Worm (Caenorhabditis elegans): Measurements from ENCODE around the gene oatr-1.

DNA sequence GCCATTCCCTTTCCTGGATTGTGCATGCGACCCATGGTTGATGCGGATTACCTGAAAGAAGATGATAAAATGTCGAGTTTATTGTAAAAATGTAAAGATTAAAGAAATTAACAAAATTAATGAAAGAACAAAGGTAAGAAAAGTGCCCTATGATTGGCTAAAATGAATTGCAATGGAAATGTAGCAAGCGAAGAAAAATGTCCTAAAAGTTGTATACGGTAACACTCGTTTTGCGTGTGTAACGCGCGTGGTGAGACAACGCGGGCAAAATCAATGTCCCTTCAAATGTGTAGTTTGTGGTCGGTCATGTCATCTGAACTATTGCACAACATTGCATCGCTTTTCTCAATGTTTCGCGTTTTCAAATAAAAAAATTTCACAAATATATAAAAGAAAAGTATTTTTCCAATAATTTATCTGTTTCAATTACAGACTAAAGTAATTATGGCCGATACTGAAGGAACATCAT, 21.0 kb downstream of the oatr-1 start, which contains the start of the genes rps-13 and nfx-1:
- TF ChIP-seq nhr-11 (tag; optimal IDR thresholded peaks at IDR 0.05), result no peak
- TF ChIP-seq ama-1 (optimal IDR thresholded peaks at IDR 0.05), result peak; percentile 27
- no peak for TF ChIP-seq elt-3 (tag; optimal IDR thresholded peaks at IDR 0.05)
- no peak for TF ChIP-seq R02D3.7 (tag; optimal IDR thresholded peaks at IDR 0.05)
